Worm (Caenorhabditis elegans) whole organism, young adult: ENCODE results near the gene tnt-3.

Experiments
- chd-7 ChIP-seq: sonication (generic microtip); optimal IDR thresholded peaks from 2 replicates; lab custom pipeline; 2016; ENCODE audit warnings: mild to moderate bottlenecking, missing genetic modification characterization, moderate library complexity, missing compliant biosample characterization
- efl-1 ChIP-seq: fragments of 150-350 bp; optimal IDR thresholded peaks from 2 replicates; lab custom pipeline; 2014; ENCODE audit warnings: missing biosample characterization, missing genetic modification reagents, missing genetic modification characterization
- lsl-1 ChIP-seq: fragments of 200-800 bp; sonication (Bioruptor generic); optimal IDR thresholded peaks from 2 replicates; lab custom pipeline; 2018; ENCODE audit warnings: mild to moderate bottlenecking, missing genetic modification characterization, moderate library complexity, missing compliant biosample characterization
- nfya-1 ChIP-seq: sonication (generic microtip); optimal IDR thresholded peaks from 2 replicates; lab custom pipeline; 2017; ENCODE audit warnings: antibody characterized with exemption, missing compliant biosample characterization, missing genetic modification characterization, borderline replicate concordance; ENCODE audit not compliant: insufficient read depth
- nhr-120 ChIP-seq: fragments of 200-800 bp; sonication (Bioruptor generic); IDR thresholded peaks from 2 replicates; pipeline ENCODE4 v1.3.6; 2022; ENCODE audit warnings: missing genetic modification characterization, missing compliant biosample characterization
- nhr-179 ChIP-seq: sonication (generic microtip); optimal IDR thresholded peaks from 2 replicates; lab custom pipeline; 2016; ENCODE audit warnings: mild to moderate bottlenecking, missing genetic modification characterization, missing compliant biosample characterization

DNA sequence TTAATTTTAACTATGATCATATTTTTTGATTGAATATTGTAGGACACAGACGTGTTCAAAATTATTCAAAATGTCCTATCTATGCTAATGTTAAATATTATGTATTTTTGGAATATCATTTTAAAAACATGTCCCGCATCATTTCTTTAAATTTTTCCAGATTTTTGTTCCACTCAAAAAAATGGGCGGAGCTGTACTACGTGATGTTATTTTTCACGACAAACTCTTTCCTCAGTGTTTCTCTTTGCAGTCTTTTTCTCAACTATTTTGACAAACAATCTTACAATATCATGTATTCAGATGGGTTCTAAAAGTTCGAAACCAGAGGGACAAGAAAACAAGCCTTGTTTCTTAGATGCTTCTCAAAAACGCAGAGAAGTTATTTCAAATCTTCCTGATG is 31.5 kb upstream of the tnt-3 start, which contains the start of gene F45E1.5:
- TF ChIP-seq nhr-179 (tag; lab: Kevin White, UChicago) (no peak), lsl-1 (GFP tag; lab: Kevin White, UChicago) (no peak), nfya-1 (tag; lab: Kevin White, UChicago) (no peak), nhr-120 (GFP tag; lab: Robert Waterston, UW) (no peak), efl-1 (GFP tag; lab: Kevin White, UChicago) (no peak), chd-7 (tag; lab: Kevin White, UChicago) (no peak)
